Worm (Caenorhabditis elegans): ENCODE results near the gene clec-172.

DNA sequence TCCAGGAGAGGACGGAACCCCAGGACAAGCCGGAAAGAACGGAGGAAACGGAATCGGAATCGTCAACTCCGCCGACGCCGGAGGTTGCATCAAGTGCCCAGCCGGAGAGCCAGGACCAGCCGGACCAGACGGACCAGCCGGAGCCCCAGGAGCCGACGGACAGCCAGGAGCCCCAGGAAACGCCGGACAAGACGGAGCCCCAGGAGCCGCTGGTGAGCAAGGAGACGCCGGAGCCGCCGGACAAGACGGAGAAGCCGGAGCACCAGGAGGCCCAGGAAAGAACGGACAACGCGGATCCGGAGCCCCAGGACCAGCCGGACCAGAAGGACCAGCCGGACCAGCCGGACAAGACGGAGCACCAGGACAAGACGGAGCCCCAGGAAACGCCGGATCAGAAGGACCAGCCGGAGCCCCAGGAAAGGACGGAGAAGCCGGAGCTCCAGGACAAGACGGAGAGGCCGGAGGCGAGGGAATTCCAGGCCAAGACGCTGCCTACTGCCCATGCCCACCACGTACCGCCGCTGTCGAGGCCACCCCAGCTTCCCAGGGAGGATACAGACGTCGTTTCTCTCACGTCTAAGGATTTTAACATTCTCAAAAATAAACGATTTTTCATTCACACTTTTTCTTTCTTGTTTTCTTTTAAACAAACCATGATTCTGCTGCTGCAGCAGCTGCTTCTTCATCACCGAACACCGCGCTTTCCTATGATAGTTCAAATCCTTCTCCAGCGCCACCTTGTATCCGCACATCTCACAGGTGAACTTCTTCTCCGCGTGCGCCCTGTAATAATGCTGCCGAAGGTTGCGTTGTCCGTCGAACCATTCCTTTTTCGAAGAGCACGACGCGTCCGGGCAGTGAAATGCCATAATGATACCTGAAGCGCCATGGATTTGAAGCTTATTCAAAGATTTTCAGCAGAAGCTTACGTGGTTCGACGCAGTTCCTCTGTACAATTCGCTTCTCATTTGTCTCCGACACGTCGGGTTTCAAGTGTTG, 33.0 kb upstream of the clec-172 start:
- TF ChIP-seq him-1 (tag; optimal IDR thresholded peaks at IDR 0.05) (no peak), W03F9.2 (tag; optimal IDR thresholded peaks at IDR 0.05) (no peak), dao-5 (tag; optimal IDR thresholded peaks at IDR 0.05) (no peak)
